Worm (Caenorhabditis elegans): ENCODE measurements around the gene dop-1.

DNA sequence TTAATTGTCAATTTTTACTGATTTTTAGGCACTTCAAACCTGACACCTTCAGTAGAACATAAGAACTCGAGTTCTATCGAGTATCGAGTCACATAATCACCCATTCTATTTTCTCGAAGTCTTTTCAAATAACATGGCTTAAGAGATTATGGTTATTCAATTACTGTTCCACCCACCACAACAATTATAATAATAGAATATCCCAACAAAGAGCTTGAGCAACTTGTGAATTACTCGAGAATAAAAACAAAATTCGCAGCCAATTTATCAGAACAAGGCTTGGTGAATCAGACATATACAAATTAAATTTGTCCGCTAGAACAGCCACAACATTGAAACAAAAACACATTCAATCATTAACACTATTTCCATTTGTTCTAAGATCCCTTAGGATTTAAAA lies 5.6 kb upstream of the dop-1 start:
- TF ChIP-seq elt-2 (tag; optimal IDR thresholded peaks at IDR 0.05) = no peak
- no peak for TF ChIP-seq unc-62 (GFP tag; optimal IDR thresholded peaks at IDR 0.05)
- no peak for TF ChIP-seq zag-1 (tag; optimal IDR thresholded peaks at IDR 0.05)
- no peak for TF ChIP-seq egl-27 (tag; optimal IDR thresholded peaks at IDR 0.05)
- TF ChIP-seq aly-2 (tag; optimal IDR thresholded peaks at IDR 0.05) = no peak
- no peak for TF ChIP-seq elt-1 (tag; optimal IDR thresholded peaks at IDR 0.05)
- TF ChIP-seq nhr-237 (tag; optimal IDR thresholded peaks at IDR 0.05) = no peak
- no peak for TF ChIP-seq nhr-76 (tag; optimal IDR thresholded peaks at IDR 0.05)
- TF ChIP-seq ceh-82 (tag; optimal IDR thresholded peaks at IDR 0.05) = no peak
- no peak for TF ChIP-seq lin-39 (tag; optimal IDR thresholded peaks at IDR 0.05)
- TF ChIP-seq pha-4 (tag; optimal IDR thresholded peaks at IDR 0.05) = no peak
- TF ChIP-seq nfya-1 (tag; optimal IDR thresholded peaks at IDR 0.05; ENCODE audit: insufficient read depth) = no peak
- TF ChIP-seq eor-1 (tag; optimal IDR thresholded peaks at IDR 0.05) = no peak

Data from whole organism, L3 larva.